Worm (Caenorhabditis elegans) whole organism, young adult: Measurements from ENCODE around the gene dss-1.

Experiments used
- B0336.3 ChIP-seq: fragments of 200-800 bp; sonication (Bioruptor generic); IDR thresholded peaks from 2 replicates; pipeline ENCODE4 v1.3.6; 2022; ENCODE audit warnings: missing genetic modification characterization, missing compliant biosample characterization
- F39B2.1 ChIP-seq: fragments of 200-800 bp; sonication (Bioruptor generic); IDR thresholded peaks from 2 replicates; pipeline ENCODE4 v1.3.6; 2022; ENCODE audit warnings: missing genetic modification reagents, missing genetic modification characterization, missing compliant biosample characterization
- F57A8.1 ChIP-seq: fragments of 200-800 bp; sonication (Bioruptor generic); optimal IDR thresholded peaks from 2 replicates; lab custom pipeline; 2018; ENCODE audit warnings: mild to moderate bottlenecking, missing genetic modification characterization, moderate library complexity, missing compliant biosample characterization
- F57C9.4 ChIP-seq: sonication (generic microtip); optimal IDR thresholded peaks from 2 replicates; lab custom pipeline; 2017; ENCODE audit warnings: mild to moderate bottlenecking, missing genetic modification characterization, missing compliant biosample characterization
- K11D2.4 ChIP-seq: fragments of 200-800 bp; sonication (Bioruptor generic); IDR thresholded peaks from 2 replicates; pipeline ENCODE4 v1.3.6; 2022; ENCODE audit warnings: missing genetic modification reagents, missing genetic modification characterization, missing compliant biosample characterization
- T07F8.4 ChIP-seq: sonication (generic microtip); optimal IDR thresholded peaks from 2 replicates; lab custom pipeline; 2016; ENCODE audit warnings: mild to moderate bottlenecking, missing genetic modification characterization, moderate library complexity, missing compliant biosample characterization
- Y53F4B.3 ChIP-seq: fragments of 200-800 bp; sonication (Bioruptor generic); IDR thresholded peaks from 2 replicates; pipeline ENCODE4 v1.3.6; 2022; ENCODE audit warnings: missing genetic modification reagents, missing genetic modification characterization, missing compliant biosample characterization
- Y53G8AR.9 ChIP-seq: fragments of 200-800 bp; sonication (Bioruptor generic); conservative IDR thresholded peaks from 2 replicates; pipeline ENCODE4 v1.3.6; 2022; ENCODE audit warnings: missing genetic modification reagents, missing genetic modification characterization, missing compliant biosample characterization
- Y79H2A.3 ChIP-seq: fragments of 200-800 bp; sonication (Bioruptor generic); conservative IDR thresholded peaks from 2 replicates; pipeline ENCODE4 v1.3.6; 2022; ENCODE audit warnings: missing genetic modification reagents, missing genetic modification characterization, missing compliant biosample characterization
- ZK185.1 ChIP-seq: sonication (generic microtip); optimal IDR thresholded peaks from 2 replicates; lab custom pipeline; 2016; ENCODE audit warnings: mild to moderate bottlenecking, missing genetic modification characterization, missing compliant biosample characterization; ENCODE audit not compliant: poor library complexity, severe bottlenecking
- ama-1 ChIP-seq, 3 experiments: fragments of 150-350 bp in 1 of 3; sonication (generic microtip) in 2 of 3; optimal IDR thresholded peaks; 2 replicates each; lab custom pipeline; 2014 to 2018; ENCODE audit warnings: missing biosample characterization in 2 of 3, missing genetic modification characterization in 2 of 3, missing genetic modification reagents in 2 of 3
- attf-5 ChIP-seq: fragments of 200-800 bp; sonication (Bioruptor generic); optimal IDR thresholded peaks from 2 replicates; lab custom pipeline; 2018; ENCODE audit warnings: mild to moderate bottlenecking, missing genetic modification characterization, missing compliant biosample characterization
- attf-6 ChIP-seq: fragments of 200-800 bp; sonication (Bioruptor generic); IDR thresholded peaks from 2 replicates; pipeline ENCODE4 v1.3.6; 2022; ENCODE audit warnings: missing genetic modification reagents, missing genetic modification characterization, missing compliant biosample characterization
- bed-2 ChIP-seq: fragments of 200-800 bp; sonication (Bioruptor generic); IDR thresholded peaks from 2 replicates; pipeline ENCODE4 v1.3.6; 2022; ENCODE audit warnings: missing genetic modification reagents, missing genetic modification characterization, missing compliant biosample characterization
- ccch-3 ChIP-seq: fragments of 200-800 bp; sonication (Bioruptor generic); optimal IDR thresholded peaks from 2 replicates; lab custom pipeline; 2018; ENCODE audit warnings: mild to moderate bottlenecking, missing genetic modification characterization, missing compliant biosample characterization
- ceh-100 ChIP-seq: fragments of 200-800 bp; sonication (Bioruptor generic); IDR thresholded peaks from 2 replicates; pipeline ENCODE4 v1.3.6; 2022; ENCODE audit warnings: missing genetic modification reagents, missing genetic modification characterization, missing compliant biosample characterization
- ceh-58 ChIP-seq: fragments of 200-800 bp; sonication (Bioruptor generic); IDR thresholded peaks from 2 replicates; pipeline ENCODE4 v1.3.6; 2022; ENCODE audit warnings: missing genetic modification characterization, missing compliant biosample characterization
- dox-1 ChIP-seq: fragments of 200-800 bp; sonication (Bioruptor generic); IDR thresholded peaks from 2 replicates; pipeline ENCODE4 v1.3.6; 2022; ENCODE audit warnings: missing genetic modification reagents, missing genetic modification characterization, missing compliant biosample characterization
- dpff-1 ChIP-seq: sonication (generic microtip); optimal IDR thresholded peaks from 2 replicates; lab custom pipeline; 2017; ENCODE audit warnings: mild to moderate bottlenecking, missing genetic modification characterization, missing compliant biosample characterization
- ekl-4 ChIP-seq: fragments of 200-800 bp; sonication (Bioruptor generic); IDR thresholded peaks from 2 replicates; pipeline ENCODE4 v1.3.6; 2022; ENCODE audit warnings: missing genetic modification reagents, missing genetic modification characterization, missing compliant biosample characterization
- hmg-1.2 ChIP-seq: fragments of 200-800 bp; sonication (Bioruptor generic); IDR thresholded peaks from 2 replicates; pipeline ENCODE4 v1.3.6; 2022; ENCODE audit warnings: missing genetic modification reagents, missing genetic modification characterization, missing compliant biosample characterization
- lin-35 ChIP-seq, 3 experiments: fragments of 150-350 bp in 2 of 3; sonication (generic microtip) in 1 of 3; optimal IDR thresholded peaks; 2 replicates each; lab custom pipeline; 2014 to 2018; ENCODE audit warnings: missing biosample characterization in 3 of 3, missing genetic modification characterization in 3 of 3, missing genetic modification reagents in 3 of 3
- lir-1 ChIP-seq: fragments of 200-800 bp; sonication (Bioruptor generic); conservative IDR thresholded peaks from 2 replicates; pipeline ENCODE4 v1.3.6; 2022; ENCODE audit warnings: missing genetic modification reagents, missing genetic modification characterization, missing compliant biosample characterization
- lsy-27 ChIP-seq: sonication (generic microtip); optimal IDR thresholded peaks from 2 replicates; lab custom pipeline; 2017; ENCODE audit warnings: missing genetic modification characterization, mild to moderate bottlenecking, missing compliant biosample characterization, antibody characterized with exemption, missing genotype, borderline replicate concordance; ENCODE audit not compliant: insufficient read depth
- mcd-1 ChIP-seq: fragments of 200-800 bp; sonication (Bioruptor generic); IDR thresholded peaks from 2 replicates; pipeline ENCODE4 v1.3.6; 2022; ENCODE audit warnings: missing genetic modification reagents, missing genetic modification characterization, missing compliant biosample characterization
- nfya-1 ChIP-seq: sonication (generic microtip); optimal IDR thresholded peaks from 2 replicates; lab custom pipeline; 2017; ENCODE audit warnings: antibody characterized with exemption, missing compliant biosample characterization, missing genetic modification characterization, borderline replicate concordance; ENCODE audit not compliant: insufficient read depth
- nhr-120 ChIP-seq: fragments of 200-800 bp; sonication (Bioruptor generic); IDR thresholded peaks from 2 replicates; pipeline ENCODE4 v1.3.6; 2022; ENCODE audit warnings: missing genetic modification characterization, missing compliant biosample characterization
- nhr-179 ChIP-seq: sonication (generic microtip); optimal IDR thresholded peaks from 2 replicates; lab custom pipeline; 2016; ENCODE audit warnings: mild to moderate bottlenecking, missing genetic modification characterization, missing compliant biosample characterization
- nhr-80 ChIP-seq: sonication (generic microtip); optimal IDR thresholded peaks from 2 replicates; lab custom pipeline; 2016; ENCODE audit warnings: missing genetic modification characterization, missing compliant biosample characterization
- pbrm-1 ChIP-seq: fragments of 200-800 bp; sonication (Bioruptor generic); IDR thresholded peaks from 2 replicates; pipeline ENCODE4 v1.3.6; 2022; ENCODE audit warnings: missing genetic modification reagents, missing genetic modification characterization, missing compliant biosample characterization
- rec-8 ChIP-seq, 2 experiments: sonication (generic microtip); optimal IDR thresholded peaks; 2 replicates each; lab custom pipeline; 2016; ENCODE audit warnings: mild to moderate bottlenecking in 2 of 2, missing genetic modification characterization in 2 of 2, missing genetic modification reagents in 2 of 2, missing genotype in 2 of 2, missing biosample characterization in 1 of 2, missing compliant biosample characterization in 1 of 2, moderate library complexity in 1 of 2
- rpc-1 ChIP-seq, 2 experiments: fragments of 150-350 bp in 1 of 2; sonication (generic microtip) in 1 of 2; optimal IDR thresholded peaks; 2 replicates each; lab custom pipeline; 2014 to 2018; ENCODE audit warnings: missing biosample characterization in 1 of 2, missing genetic modification characterization in 1 of 2, missing genetic modification reagents in 1 of 2, missing genotype in 1 of 2
- sea-2 ChIP-seq: fragments of 200-800 bp; sonication (Bioruptor generic); IDR thresholded peaks from 2 replicates; pipeline ENCODE4 v1.3.6; 2022; ENCODE audit warnings: missing genetic modification characterization, missing compliant biosample characterization
- snpc-1.1 ChIP-seq: sonication (generic microtip); optimal IDR thresholded peaks from 2 replicates; lab custom pipeline; 2017; ENCODE audit warnings: missing genetic modification characterization, mild to moderate bottlenecking, missing compliant biosample characterization, antibody characterized with exemption, moderate library complexity, missing genotype, missing genetic modification reagents; ENCODE audit not compliant: insufficient read depth
- tbx-9 ChIP-seq: sonication (generic microtip); optimal IDR thresholded peaks from 2 replicates; lab custom pipeline; 2016; ENCODE audit warnings: borderline replicate concordance, missing genetic modification characterization, inconsistent platforms, missing compliant biosample characterization
- zim-3 ChIP-seq: sonication (generic microtip); optimal IDR thresholded peaks from 2 replicates; lab custom pipeline; 2017; ENCODE audit warnings: mild to moderate bottlenecking, missing genetic modification characterization, moderate library complexity, missing compliant biosample characterization
- ztf-18 ChIP-seq: sonication (generic microtip); optimal IDR thresholded peaks from 2 replicates; lab custom pipeline; 2016; ENCODE audit warnings: missing genotype, mild to moderate bottlenecking, missing genetic modification characterization, missing compliant biosample characterization
- ztf-25 ChIP-seq: fragments of 200-800 bp; sonication (Bioruptor generic); IDR thresholded peaks from 2 replicates; pipeline ENCODE4 v1.3.6; 2022; ENCODE audit warnings: missing genetic modification reagents, missing genetic modification characterization, missing compliant biosample characterization
- ztf-26 ChIP-seq: sonication (generic microtip); optimal IDR thresholded peaks from 2 replicates; lab custom pipeline; 2017; ENCODE audit warnings: missing genetic modification characterization, missing compliant biosample characterization

The dss-1 gene

ce11 chrIII:1201958-1202596 lies 6.0 kb upstream of the dss-1 start, which contains the start of the genes mrpl-45 and Y119D3B.12 (continued):
- TF ChIP-seq ccch-3 (GFP tag; lab: Kevin White, UChicago), result no peak
- TF ChIP-seq bed-2, result no peak
- no peak for TF ChIP-seq rec-8 (tag; optimal IDR thresholded peaks at IDR 0.05; lab: Kevin White, UChicago)
- 0 out of 2 replicates have a peak, but pooled peaks have one; percentile 15 for TF ChIP-seq lir-1 (GFP tag; lab: Robert Waterston, UW)
- no peak for TF ChIP-seq lsy-27 (tag; lab: Kevin White, UChicago)
- 0 out of 2 replicates have a peak, but pooled peaks have one; percentile 49 for TF ChIP-seq B0336.3 (GFP tag; lab: Robert Waterston, UW)
- no peak for TF ChIP-seq snpc-1.1 (tag; lab: Kevin White, UChicago)
- TF ChIP-seq F57A8.1 (GFP tag; lab: Kevin White, UChicago), result no peak
- no peak for TF ChIP-seq Y79H2A.3 (GFP tag; lab: Robert Waterston, UW)
- no peak for TF ChIP-seq ZK185.1 (tag; lab: Kevin White, UChicago)
- TF ChIP-seq ztf-18 (tag; lab: Kevin White, UChicago), result no peak
- TF ChIP-seq nfya-1 (tag; lab: Kevin White, UChicago), result no peak
- TF ChIP-seq ceh-100 (GFP tag; lab: Robert Waterston, UW), result no peak
- TF ChIP-seq dox-1 (GFP tag; lab: Robert Waterston, UW), result peak; percentile 77
- no peak for TF ChIP-seq F57C9.4
- TF ChIP-seq dpff-1, result no peak
- TF ChIP-seq T07F8.4 (tag; lab: Kevin White, UChicago), result no peak
- no peak for TF ChIP-seq zim-3 (tag; lab: Kevin White, UChicago)
- peak; percentile 74 for TF ChIP-seq K11D2.4 (GFP tag; lab: Robert Waterston, UW)
- peak; percentile 86 for TF ChIP-seq attf-5 (GFP tag; lab: Kevin White, UChicago)
- TF ChIP-seq nhr-80, result peak; percentile 11
- no peak for TF ChIP-seq sea-2 (GFP tag; lab: Robert Waterston, UW)
- TF ChIP-seq nhr-179 (tag; lab: Kevin White, UChicago), result no peak
- TF ChIP-seq ceh-58 (GFP tag; lab: Robert Waterston, UW), result no peak
- TF ChIP-seq tbx-9 (tag; lab: Kevin White, UChicago), result no peak
- TF ChIP-seq nhr-120, result no peak
- no peak for TF ChIP-seq attf-6 (GFP tag; lab: Robert Waterston, UW)
- TF ChIP-seq Y53F4B.3 (GFP tag; lab: Robert Waterston, UW), result no peak
- TF ChIP-seq ztf-26 (tag; lab: Kevin White, UChicago), result no peak
- no peak for TF ChIP-seq ztf-25 (GFP tag; lab: Robert Waterston, UW)
- TF ChIP-seq, all 124 proteins: peak for 33

DNA sequence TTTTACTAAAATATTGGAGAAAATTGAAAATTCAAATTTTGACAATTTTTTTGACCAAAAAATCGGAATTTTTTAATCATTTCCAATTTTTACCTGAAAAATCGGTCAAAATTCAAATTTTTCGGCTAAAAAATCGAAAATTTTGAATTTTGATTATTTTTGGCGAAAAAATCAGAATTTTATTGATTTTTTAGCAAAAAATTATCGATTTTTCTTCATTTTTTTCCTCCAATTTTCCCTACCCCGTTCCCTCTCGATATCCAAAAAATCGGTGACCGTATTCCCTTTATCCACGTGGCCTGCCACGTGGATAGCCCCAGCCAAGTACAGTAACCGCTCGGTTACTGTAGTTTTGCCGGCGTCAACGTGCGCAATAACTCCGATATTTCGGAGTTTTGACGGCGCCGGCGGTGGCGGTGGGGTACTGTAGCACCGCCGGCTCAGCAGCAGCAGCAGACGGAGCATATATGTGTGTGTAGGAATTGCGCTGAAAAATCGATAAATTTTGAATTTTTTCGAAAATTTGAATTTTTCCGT lies 2.7 kb downstream of the dss-1 start, which contains the start of gene Y119D3B.14:
Y119D3B.14 (minus strand) TSS at position 487 of the 537 bp plus-strand sequence.
- TF ChIP-seq rec-8 (tag; optimal IDR thresholded peaks at IDR 0.05; lab: Kevin White, UChicago), result no peak
- TF ChIP-seq tbx-9 (tag; lab: Kevin White, UChicago), result no peak
- TF ChIP-seq sea-2 (GFP tag; lab: Robert Waterston, UW), result no peak
- TF ChIP-seq F39B2.1, result no peak
- TF ChIP-seq rpc-1 (optimal IDR thresholded peaks at IDR 0.05; lab: Kevin White, UChicago), result no peak
- no peak for TF ChIP-seq rpc-1 (tag; optimal IDR thresholded peaks at IDR 0.05; lab: Kevin White, UChicago)
- peak; percentile 32; the same call in 1 of the 2 replicates for TF ChIP-seq mcd-1 (GFP tag; lab: Robert Waterston, UW)
- TF ChIP-seq ama-1 (optimal IDR thresholded peaks at IDR 0.05; lab: Kevin White, UChicago), result no peak
- no peak for TF ChIP-seq ama-1 (GFP tag; optimal IDR thresholded peaks at IDR 0.05; lab: Kevin White, UChicago)
- TF ChIP-seq nhr-80, result no peak
- TF ChIP-seq ekl-4 (GFP tag; lab: Robert Waterston, UW), result no peak
- no peak for TF ChIP-seq Y53G8AR.9 (GFP tag; lab: Robert Waterston, UW)
- TF ChIP-seq hmg-1.2 (GFP tag; lab: Robert Waterston, UW), result no peak
- no peak for TF ChIP-seq lin-35 (GFP tag; optimal IDR thresholded peaks at IDR 0.05; lab: Kevin White, UChicago)
- 0 out of 2 replicates have a peak, but pooled peaks have one; percentile 10 for TF ChIP-seq pbrm-1
